Worm (Caenorhabditis elegans): Measurements from ENCODE around the gene ess-2.

ess-2 gene

DNA sequence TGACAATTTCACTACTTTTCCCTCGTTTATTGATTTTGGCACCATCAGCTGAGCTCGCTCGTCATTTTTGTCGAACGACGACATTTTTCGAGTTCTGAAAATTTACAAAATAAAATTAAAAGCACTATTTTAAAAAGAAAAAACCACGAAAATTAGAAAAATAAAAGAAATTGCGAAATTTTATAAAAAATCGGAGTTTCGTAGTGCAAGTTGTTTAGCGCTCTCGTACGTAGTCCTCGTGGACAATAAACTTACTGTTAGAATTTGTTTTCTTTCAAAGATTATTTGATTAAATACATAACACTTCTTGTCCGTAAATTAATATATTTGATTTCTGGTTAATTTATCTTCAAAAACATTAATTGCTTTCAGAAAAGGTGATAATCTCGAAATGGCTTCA lies at the start of gene ess-2, which contains the start of gene F42H10.2 (continued):
- TF ChIP-seq fos-1 (tag; optimal IDR thresholded peaks at IDR 0.05) (no peak), lin-14 (GFP tag; optimal IDR thresholded peaks at IDR 0.05) (peak; percentile 49), mdl-1 (tag; optimal IDR thresholded peaks at IDR 0.05) (no peak), snpc-4 (tag; optimal IDR thresholded peaks at IDR 0.05) (no peak), nhr-76 (tag; optimal IDR thresholded peaks at IDR 0.05) (no peak), sox-4 (tag; optimal IDR thresholded peaks at IDR 0.05) (no peak), nhr-20 (tag; optimal IDR thresholded peaks at IDR 0.05) (peak; percentile 39), lin-15B (tag; optimal IDR thresholded peaks at IDR 0.05) (peak; percentile 71), lin-13 (GFP tag; optimal IDR thresholded peaks at IDR 0.05) (peak; percentile 50), nhr-11 (tag; optimal IDR thresholded peaks at IDR 0.05) (no peak), fkh-10 (GFP tag; optimal IDR thresholded peaks at IDR 0.05) (no peak), nhr-84 (tag; optimal IDR thresholded peaks at IDR 0.05) (no peak), isw-1 (GFP tag; IDR thresholded peaks at IDR 0.05) (peak; percentile 21; the same call in 1 of the 2 replicates)

DNA sequence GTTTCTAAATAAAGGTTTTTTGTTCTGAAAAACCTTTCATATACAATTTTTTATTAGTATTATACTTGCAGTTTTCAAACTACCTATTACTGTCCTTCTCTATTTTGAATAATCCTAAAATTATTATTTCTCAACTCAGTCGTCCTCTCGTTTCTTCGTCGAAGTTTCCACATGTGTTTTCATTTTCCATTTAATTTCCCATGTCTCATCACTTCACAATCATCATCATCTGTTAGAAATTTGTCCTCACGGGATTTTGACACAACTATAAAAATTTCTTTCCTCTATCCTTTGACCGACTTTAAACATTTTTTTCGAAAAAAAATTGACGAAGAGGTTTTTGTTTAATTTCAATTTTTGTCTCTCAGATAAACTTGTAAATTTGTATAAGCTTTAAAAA lies 45.3 kb upstream of the ess-2 start:
- TF ChIP-seq fkh-4 (tag; optimal IDR thresholded peaks at IDR 0.05; ENCODE audit: borderline replicate concordance), result peak; percentile 57
- peak; percentile 95 for TF ChIP-seq dsc-1 (tag; optimal IDR thresholded peaks at IDR 0.05)
- TF ChIP-seq nhr-85 (tag), result no peak
- TF ChIP-seq lsy-2 (tag; optimal IDR thresholded peaks at IDR 0.05), result no peak

ce11 chrIII:8534647-8535181 lies 44.6 kb upstream of the ess-2 start, which contains the start of gene trp-1:
Gene trp-1 (plus strand): TSS chrIII:8535131.
- TF ChIP-seq nhr-11 (tag; optimal IDR thresholded peaks at IDR 0.05), result no peak
- TF ChIP-seq snu-23 (GFP tag; optimal IDR thresholded peaks at IDR 0.05), result no peak
- no peak for TF ChIP-seq skn-1 (tag; optimal IDR thresholded peaks at IDR 0.05)
- TF ChIP-seq efl-1 (optimal IDR thresholded peaks at IDR 0.05), result no peak
- peak in 1 of 2 experiments; percentile 26 for TF ChIP-seq efl-1 (GFP tag; optimal IDR thresholded peaks at IDR 0.05 in 1 of 2)

ce11 chrIII:8533900-8534299 lies 43.7 kb upstream of the ess-2 start:
- TF ChIP-seq mef-2 (tag; optimal IDR thresholded peaks at IDR 0.05) (no peak), hpl-2 (GFP tag; optimal IDR thresholded peaks at IDR 0.05) (no peak), mab-9 (GFP tag; IDR thresholded peaks at IDR 0.05) (no peak), lin-14 (GFP tag; optimal IDR thresholded peaks at IDR 0.05) (peak; percentile 50), fkh-10 (GFP tag; optimal IDR thresholded peaks at IDR 0.05) (peak; percentile 60), lin-15B (tag; optimal IDR thresholded peaks at IDR 0.05) (no peak), nhr-47 (tag; optimal IDR thresholded peaks at IDR 0.05) (no peak)

DNA sequence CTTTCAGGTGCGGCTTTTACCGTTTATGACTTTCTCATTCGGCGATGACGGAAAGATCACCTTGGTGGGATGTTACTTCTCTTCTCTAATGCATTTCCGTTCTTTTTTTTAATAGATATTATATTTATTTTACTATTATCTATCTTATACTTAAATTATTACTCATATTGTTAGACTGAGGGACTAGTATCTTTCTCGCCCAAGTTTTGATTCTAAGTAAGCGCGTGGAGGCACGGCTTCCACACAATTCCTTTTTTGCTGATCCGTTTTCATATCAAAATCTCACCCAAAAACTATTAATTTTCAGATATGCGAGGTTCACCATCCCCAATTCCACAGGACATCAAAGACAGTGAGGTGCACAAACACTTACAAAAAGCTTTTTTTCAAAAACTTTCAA lies 39.6 kb upstream of the ess-2 start, which contains the start of gene ZC21.10:
ZC21.10 (plus strand) TSS at position 301 of the 400 bp plus-strand sequence.
- TF ChIP-seq ztf-4 (tag; optimal IDR thresholded peaks at IDR 0.05) (no peak), nhr-11 (tag; optimal IDR thresholded peaks at IDR 0.05) (no peak), ets-5 (GFP tag; IDR thresholded peaks at IDR 0.05) (no peak), unc-62 (GFP tag; optimal IDR thresholded peaks at IDR 0.05) (no peak), fos-1 (tag; optimal IDR thresholded peaks at IDR 0.05) (no peak), ceh-90 (tag; optimal IDR thresholded peaks at IDR 0.05) (no peak), fkh-4 (tag; optimal IDR thresholded peaks at IDR 0.05; ENCODE audit: borderline replicate concordance) (no peak), lsy-2 (tag; optimal IDR thresholded peaks at IDR 0.05) (no peak), egl-27 (tag; optimal IDR thresholded peaks at IDR 0.05) (no peak), sptf-1 (tag; optimal IDR thresholded peaks at IDR 0.05) (no peak), swsn-7 (tag; optimal IDR thresholded peaks at IDR 0.05) (no peak), alr-1 (tag; optimal IDR thresholded peaks at IDR 0.05; ENCODE audit: borderline replicate concordance) (no peak), lin-39 (tag; optimal IDR thresholded peaks at IDR 0.05) (no peak), ceh-8 (GFP tag; optimal IDR thresholded peaks at IDR 0.05) (no peak), fkh-10 (GFP tag; optimal IDR thresholded peaks at IDR 0.05) (no peak), lin-15B (tag; optimal IDR thresholded peaks at IDR 0.05) (no peak)
